Worm (Caenorhabditis elegans) whole organism, L3 larva: ENCODE results near the gene F53F4.16.

ENCODE experiments used
- ceh-82 ChIP-seq: fragments of 150-350 bp; optimal IDR thresholded peaks from 2 replicates; lab custom pipeline; 2014; ENCODE audit warnings: missing biosample characterization, missing genetic modification characterization
- ceh-9 ChIP-seq: sonication (generic microtip); optimal IDR thresholded peaks from 2 replicates; lab custom pipeline; 2018; ENCODE audit warnings: missing biosample characterization, missing genetic modification characterization
- elt-2 ChIP-seq: sonication (generic microtip); optimal IDR thresholded peaks from 2 replicates; lab custom pipeline; 2016; ENCODE audit warnings: missing genetic modification reagents, mild to moderate bottlenecking, missing genetic modification characterization, missing compliant biosample characterization
- fkh-10 ChIP-seq: sonication (generic microtip); optimal IDR thresholded peaks from 2 replicates; lab custom pipeline; 2017; ENCODE audit warnings: missing biosample characterization, missing genetic modification reagents, missing genetic modification characterization
- fos-1 ChIP-seq: fragments of 150-350 bp; optimal IDR thresholded peaks from 2 replicates; lab custom pipeline; 2014; ENCODE audit warnings: missing biosample characterization, missing genetic modification characterization
- mdl-1 ChIP-seq: fragments of 150-350 bp; optimal IDR thresholded peaks from 2 replicates; lab custom pipeline; 2014; ENCODE audit warnings: missing biosample characterization, missing genetic modification characterization
- nhr-11 ChIP-seq: fragments of 150-350 bp; optimal IDR thresholded peaks from 2 replicates; lab custom pipeline; 2014; ENCODE audit warnings: missing biosample characterization, missing genetic modification characterization
- nhr-12 ChIP-seq: fragments of 150-350 bp; optimal IDR thresholded peaks from 2 replicates; lab custom pipeline; 2014; ENCODE audit warnings: missing biosample characterization, missing genetic modification characterization
- nhr-237 ChIP-seq: fragments of 150-350 bp; optimal IDR thresholded peaks from 2 replicates; lab custom pipeline; 2014; ENCODE audit warnings: missing biosample characterization, missing genetic modification characterization
- nhr-77 ChIP-seq: fragments of 150-350 bp; optimal IDR thresholded peaks from 2 replicates; lab custom pipeline; 2014; ENCODE audit warnings: missing biosample characterization, missing genetic modification characterization
- pqm-1 ChIP-seq: fragments of 150-350 bp; optimal IDR thresholded peaks from 2 replicates; lab custom pipeline; 2017; ENCODE audit warnings: missing biosample characterization, missing genetic modification characterization, inconsistent platforms
- unc-62 ChIP-seq: fragments of 150-350 bp; sonication (generic microtip); optimal IDR thresholded peaks from 4 replicates; lab custom pipeline; 2014; ENCODE audit warnings: missing biosample characterization, missing genetic modification reagents, missing genetic modification characterization

- no peak for TF ChIP-seq unc-62 (GFP tag; lab: Kevin White, UChicago)
- no peak for TF ChIP-seq fos-1 (tag; lab: Kevin White, UChicago)
- TF ChIP-seq fkh-10 (GFP tag; lab: Kevin White, UChicago) = no peak
- no peak for TF ChIP-seq ceh-82 (tag; lab: Kevin White, UChicago)
- no peak for TF ChIP-seq pqm-1 (tag; lab: Kevin White, UChicago)
- TF ChIP-seq nhr-237 = no peak
- TF ChIP-seq nhr-12 (tag; lab: Kevin White, UChicago) = no peak
- TF ChIP-seq nhr-11 = no peak
- no peak for TF ChIP-seq ceh-9 (tag; lab: Kevin White, UChicago)
- TF ChIP-seq mdl-1 (tag; lab: Kevin White, UChicago) = no peak
- no peak for TF ChIP-seq elt-2 (tag; lab: Kevin White, UChicago)
- TF ChIP-seq nhr-77 (tag; lab: Kevin White, UChicago) = no peak
Measured at ce11 chrV:13609806-13610205, 11.8 kb downstream of the F53F4.16 start.
